Fruit fly (Drosophila melanogaster) whole organism, embryonic: ENCODE results near the gene RabGGTa.

ENCODE experiments used
- D19B ChIP-seq: fragments of 200-800 bp; sonication (Bioruptor generic); optimal IDR thresholded peaks from 2 replicates; lab custom pipeline; 2017; ENCODE audit warnings: missing biosample characterization, mild to moderate bottlenecking, missing genetic modification characterization
- Eip74EF ChIP-seq, 2 experiments: fragments of 200-800 bp in 1 of 2; fragments of >200 bp in 1 of 2; sonication (Bioruptor generic) in 1 of 2; optimal IDR thresholded peaks; 2 replicates each; lab custom pipeline; 2017 to 2019; ENCODE audit warnings: missing biosample characterization in 2 of 2, missing genetic modification characterization in 2 of 2, mild to moderate bottlenecking in 1 of 2, moderate library complexity in 1 of 2
- Sin3A ChIP-seq: fragments of >200 bp; optimal IDR thresholded peaks from 2 replicates; lab custom pipeline; 2018
- croc ChIP-seq: fragments of 200-800 bp; sonication (Bioruptor generic); conservative IDR thresholded peaks from 3 replicates; pipeline ENCODE4 v1.3.6; 2022; ENCODE audit warnings: missing biosample characterization, missing genetic modification characterization
- nerfin-2 ChIP-seq: fragments of 200-800 bp; sonication (Bioruptor generic); IDR thresholded peaks from 2 replicates; pipeline ENCODE4 v1.3.6; 2022; ENCODE audit warnings: missing biosample characterization, missing genetic modification characterization; ENCODE audit not compliant: partially characterized antibody
- nom ChIP-seq: fragments of 200-800 bp; sonication (Bioruptor generic); optimal IDR thresholded peaks from 2 replicates; lab custom pipeline; 2017; ENCODE audit warnings: missing biosample characterization, missing genetic modification characterization, mild to moderate bottlenecking, moderate library complexity, missing genetic modification reagents
- pnt ChIP-seq: fragments of 200-800 bp; sonication (Bioruptor generic); optimal IDR thresholded peaks from 3 replicates; lab custom pipeline; 2016; ENCODE audit warnings: missing biosample characterization, missing genetic modification characterization
- sc ChIP-seq, 3 experiments: fragments of >200 bp in 2 of 3; fragments of 200-800 bp in 1 of 3; sonication (Bioruptor generic) in 1 of 3; optimal IDR thresholded peaks; 2 replicates in 2 of 3; 3 replicates in 1 of 3; lab custom pipeline; 2017; ENCODE audit warnings: mild to moderate bottlenecking in 1 of 3, missing biosample characterization in 1 of 3, missing genetic modification characterization in 1 of 3, missing genetic modification reagents in 1 of 3

- TF ChIP-seq sc (optimal IDR thresholded peaks at IDR 0.05; lab: Kevin White, UChicago) = no peak
- TF ChIP-seq sc (GFP tag; optimal IDR thresholded peaks at IDR 0.05; lab: Kevin White, UChicago) = no peak
- no peak for TF ChIP-seq nerfin-2 (GFP tag; lab: Robert Waterston, UW)
- TF ChIP-seq Sin3A (lab: Kevin White, UChicago) = no peak
- no peak for TF ChIP-seq nom
- no peak for TF ChIP-seq D19B (GFP tag; lab: Kevin White, UChicago)
- no peak for TF ChIP-seq Eip74EF (GFP tag; optimal IDR thresholded peaks at IDR 0.05; lab: Kevin White, UChicago)
- no peak for TF ChIP-seq pnt (GFP tag; lab: Kevin White, UChicago)
- TF ChIP-seq croc (GFP tag; lab: Robert Waterston, UW) = no peak
Measured at dm6 chr3R:5079786-5080537, 47.9 kb upstream of the RabGGTa start.
